Worm (Caenorhabditis elegans) whole organism, young adult: ENCODE results near the gene set-25.

ENCODE experiments used
- B0035.1 ChIP-seq: sonication (generic microtip); optimal IDR thresholded peaks from 2 replicates; lab custom pipeline; 2016; ENCODE audit warnings: missing genetic modification characterization, mild to moderate bottlenecking, missing compliant biosample characterization, missing genotype, missing genetic modification reagents
- B0261.1 ChIP-seq: sonication (generic microtip); optimal IDR thresholded peaks from 2 replicates; lab custom pipeline; 2016; ENCODE audit warnings: mild to moderate bottlenecking, missing genetic modification characterization, moderate library complexity, missing compliant biosample characterization
- C17E4.6 ChIP-seq: fragments of 200-800 bp; sonication (Bioruptor generic); IDR thresholded peaks from 2 replicates; pipeline ENCODE4 v1.3.6; 2022; ENCODE audit warnings: missing genetic modification reagents, missing genetic modification characterization, missing compliant biosample characterization
- D2030.7 ChIP-seq: fragments of 200-800 bp; sonication (Bioruptor generic); IDR thresholded peaks from 2 replicates; pipeline ENCODE4 v1.3.6; 2022; ENCODE audit warnings: missing genetic modification reagents, missing genetic modification characterization, missing compliant biosample characterization
- F23B12.7 ChIP-seq: sonication (generic microtip); optimal IDR thresholded peaks from 2 replicates; lab custom pipeline; 2017; ENCODE audit warnings: missing genetic modification characterization, mild to moderate bottlenecking, missing compliant biosample characterization, antibody characterized with exemption, moderate library complexity; ENCODE audit not compliant: insufficient read depth
- F33H1.4 ChIP-seq: fragments of 200-800 bp; sonication (Bioruptor generic); IDR thresholded peaks from 2 replicates; pipeline ENCODE4 v1.3.6; 2022; ENCODE audit warnings: missing genetic modification reagents, missing genetic modification characterization, missing compliant biosample characterization
- F55B11.4 ChIP-seq: sonication (generic microtip); optimal IDR thresholded peaks from 2 replicates; lab custom pipeline; 2016; ENCODE audit warnings: missing compliant biosample characterization, missing genetic modification characterization, borderline replicate concordance; ENCODE audit not compliant: insufficient read depth
- F57A8.1 ChIP-seq: fragments of 200-800 bp; sonication (Bioruptor generic); optimal IDR thresholded peaks from 2 replicates; lab custom pipeline; 2018; ENCODE audit warnings: mild to moderate bottlenecking, missing genetic modification characterization, moderate library complexity, missing compliant biosample characterization
- K12H6.12 ChIP-seq: fragments of 200-800 bp; sonication (Bioruptor generic); optimal IDR thresholded peaks from 2 replicates; lab custom pipeline; 2018; ENCODE audit warnings: mild to moderate bottlenecking, missing genetic modification characterization, missing compliant biosample characterization
- Y67H2A.10 ChIP-seq: fragments of 200-800 bp; sonication (Bioruptor generic); conservative IDR thresholded peaks from 2 replicates; pipeline ENCODE4 v1.3.6; 2022; ENCODE audit warnings: missing genetic modification reagents, missing genetic modification characterization, missing compliant biosample characterization
- Y79H2A.3 ChIP-seq: fragments of 200-800 bp; sonication (Bioruptor generic); conservative IDR thresholded peaks from 2 replicates; pipeline ENCODE4 v1.3.6; 2022; ENCODE audit warnings: missing genetic modification reagents, missing genetic modification characterization, missing compliant biosample characterization
- ZK185.1 ChIP-seq: sonication (generic microtip); optimal IDR thresholded peaks from 2 replicates; lab custom pipeline; 2016; ENCODE audit warnings: mild to moderate bottlenecking, missing genetic modification characterization, missing compliant biosample characterization; ENCODE audit not compliant: poor library complexity, severe bottlenecking
- athp-1 ChIP-seq: sonication (generic microtip); optimal IDR thresholded peaks from 2 replicates; lab custom pipeline; 2017; ENCODE audit warnings: mild to moderate bottlenecking, missing genetic modification characterization, missing compliant biosample characterization
- attf-5 ChIP-seq: fragments of 200-800 bp; sonication (Bioruptor generic); optimal IDR thresholded peaks from 2 replicates; lab custom pipeline; 2018; ENCODE audit warnings: mild to moderate bottlenecking, missing genetic modification characterization, missing compliant biosample characterization
- cebp-1 ChIP-seq, 2 experiments: fragments of 200-800 bp in 1 of 2; sonication (Bioruptor generic) in 1 of 2; sonication (generic microtip) in 1 of 2; IDR thresholded peaks in 1 of 2; optimal IDR thresholded peaks in 1 of 2; 2 replicates each; pipeline versions ENCODE4 v1.3.6 to Lab custom; 2017 to 2022; ENCODE audit warnings: missing compliant biosample characterization in 2 of 2, missing genetic modification characterization in 2 of 2, mild to moderate bottlenecking in 1 of 2, missing genetic modification reagents in 1 of 2, moderate library complexity in 1 of 2
- ceh-100 ChIP-seq: fragments of 200-800 bp; sonication (Bioruptor generic); IDR thresholded peaks from 2 replicates; pipeline ENCODE4 v1.3.6; 2022; ENCODE audit warnings: missing genetic modification reagents, missing genetic modification characterization, missing compliant biosample characterization
- ceh-40 ChIP-seq: fragments of 200-800 bp; sonication (Bioruptor generic); IDR thresholded peaks from 2 replicates; pipeline ENCODE4 v1.3.6; 2022; ENCODE audit warnings: missing genetic modification characterization, missing compliant biosample characterization
- ceh-79 ChIP-seq: sonication (generic microtip); optimal IDR thresholded peaks from 2 replicates; lab custom pipeline; 2017; ENCODE audit warnings: mild to moderate bottlenecking, missing genetic modification characterization, missing compliant biosample characterization
- chd-7 ChIP-seq: sonication (generic microtip); optimal IDR thresholded peaks from 2 replicates; lab custom pipeline; 2016; ENCODE audit warnings: mild to moderate bottlenecking, missing genetic modification characterization, moderate library complexity, missing compliant biosample characterization
- die-1 ChIP-seq: sonication (generic microtip); optimal IDR thresholded peaks from 2 replicates; lab custom pipeline; 2016; ENCODE audit warnings: missing genotype, mild to moderate bottlenecking, missing genetic modification characterization, missing compliant biosample characterization
- him-1 ChIP-seq: sonication (generic microtip); optimal IDR thresholded peaks from 2 replicates; lab custom pipeline; 2016; ENCODE audit warnings: missing genotype, missing genetic modification reagents, missing genetic modification characterization, missing compliant biosample characterization
- hmg-1.2 ChIP-seq: fragments of 200-800 bp; sonication (Bioruptor generic); IDR thresholded peaks from 2 replicates; pipeline ENCODE4 v1.3.6; 2022; ENCODE audit warnings: missing genetic modification reagents, missing genetic modification characterization, missing compliant biosample characterization
- hrde-1 ChIP-seq: sonication (generic microtip); optimal IDR thresholded peaks from 2 replicates; lab custom pipeline; 2016; ENCODE audit warnings: missing genetic modification characterization, mild to moderate bottlenecking, missing compliant biosample characterization, moderate library complexity, missing genotype, missing genetic modification reagents, borderline replicate concordance
- hsf-1 ChIP-seq: fragments of 200-800 bp; sonication (Bioruptor generic); IDR thresholded peaks from 2 replicates; pipeline ENCODE4 v1.3.6; 2022; ENCODE audit warnings: missing genetic modification reagents, missing genetic modification characterization, missing compliant biosample characterization
- lin-35 ChIP-seq, 3 experiments: fragments of 150-350 bp in 2 of 3; sonication (generic microtip) in 1 of 3; optimal IDR thresholded peaks; 2 replicates each; lab custom pipeline; 2014 to 2018; ENCODE audit warnings: missing biosample characterization in 3 of 3, missing genetic modification characterization in 3 of 3, missing genetic modification reagents in 3 of 3
- lin-54 ChIP-seq: fragments of 200-800 bp; sonication (Bioruptor generic); optimal IDR thresholded peaks from 2 replicates; lab custom pipeline; 2018; ENCODE audit warnings: mild to moderate bottlenecking, missing genetic modification characterization, missing compliant biosample characterization
- lsl-1 ChIP-seq: fragments of 200-800 bp; sonication (Bioruptor generic); optimal IDR thresholded peaks from 2 replicates; lab custom pipeline; 2018; ENCODE audit warnings: mild to moderate bottlenecking, missing genetic modification characterization, moderate library complexity, missing compliant biosample characterization
- madf-6 ChIP-seq: fragments of 200-800 bp; sonication (Bioruptor generic); IDR thresholded peaks from 2 replicates; pipeline ENCODE4 v1.3.6; 2022; ENCODE audit warnings: missing genetic modification reagents, missing genetic modification characterization, missing compliant biosample characterization
- mes-4 ChIP-seq: sonication (generic microtip); optimal IDR thresholded peaks from 2 replicates; lab custom pipeline; 2016; ENCODE audit warnings: missing genotype, missing genetic modification characterization, missing compliant biosample characterization
- nfya-2 ChIP-seq: fragments of 200-800 bp; sonication (Bioruptor generic); IDR thresholded peaks from 2 replicates; pipeline ENCODE4 v1.3.6; 2022; ENCODE audit warnings: missing genetic modification reagents, missing genetic modification characterization, missing compliant biosample characterization
- pha-4 ChIP-seq: fragments of 150-350 bp; sonication (generic microtip); optimal IDR thresholded peaks from 2 replicates; lab custom pipeline; 2014; ENCODE audit warnings: missing biosample characterization, missing genetic modification reagents, missing genetic modification characterization
- rcor-1 ChIP-seq: fragments of 200-800 bp; sonication (Bioruptor generic); IDR thresholded peaks from 2 replicates; pipeline ENCODE4 v1.3.6; 2022; ENCODE audit warnings: missing genetic modification reagents, missing genetic modification characterization, missing compliant biosample characterization
- repo-1 ChIP-seq: sonication (generic microtip); optimal IDR thresholded peaks from 2 replicates; lab custom pipeline; 2017; ENCODE audit warnings: mild to moderate bottlenecking, missing genetic modification characterization, missing compliant biosample characterization
- snpc-1.1 ChIP-seq: sonication (generic microtip); optimal IDR thresholded peaks from 2 replicates; lab custom pipeline; 2017; ENCODE audit warnings: missing genetic modification characterization, mild to moderate bottlenecking, missing compliant biosample characterization, antibody characterized with exemption, moderate library complexity, missing genotype, missing genetic modification reagents; ENCODE audit not compliant: insufficient read depth
- snpc-3.4 ChIP-seq: sonication (generic microtip); optimal IDR thresholded peaks from 2 replicates; lab custom pipeline; 2017; ENCODE audit warnings: missing genetic modification characterization, mild to moderate bottlenecking, missing compliant biosample characterization, antibody characterized with exemption, moderate library complexity, missing genotype, missing genetic modification reagents
- tbp1 ChIP-seq: fragments of 200-800 bp; sonication (Bioruptor generic); optimal IDR thresholded peaks from 2 replicates; lab custom pipeline; 2018; ENCODE audit warnings: mild to moderate bottlenecking, missing genetic modification characterization, missing compliant biosample characterization
- tlf-1 ChIP-seq: fragments of 200-800 bp; sonication (Bioruptor generic); optimal IDR thresholded peaks from 2 replicates; lab custom pipeline; 2018; ENCODE audit warnings: mild to moderate bottlenecking, missing genetic modification characterization, missing compliant biosample characterization
- zfh-2 ChIP-seq: fragments of 200-800 bp; sonication (Bioruptor generic); conservative IDR thresholded peaks from 2 replicates; pipeline ENCODE4 v1.3.6; 2022; ENCODE audit warnings: missing genetic modification reagents, missing genetic modification characterization, missing compliant biosample characterization
- ztf-22 ChIP-seq: fragments of 200-800 bp; sonication (Bioruptor generic); optimal IDR thresholded peaks from 2 replicates; lab custom pipeline; 2018; ENCODE audit warnings: mild to moderate bottlenecking, missing genetic modification characterization, moderate library complexity, missing compliant biosample characterization
- ztf-26 ChIP-seq: sonication (generic microtip); optimal IDR thresholded peaks from 2 replicates; lab custom pipeline; 2017; ENCODE audit warnings: missing genetic modification characterization, missing compliant biosample characterization
- ztf-28 ChIP-seq: fragments of 200-800 bp; sonication (Bioruptor generic); IDR thresholded peaks from 2 replicates; pipeline ENCODE4 v1.3.6; 2022; ENCODE audit warnings: missing genetic modification reagents, missing genetic modification characterization, missing compliant biosample characterization

Gene set-25

ce11 chrIII:13314636-13315035 lies 21.7 kb upstream of the set-25 start:
- TF ChIP-seq lsl-1 (GFP tag; lab: Kevin White, UChicago) (peak; percentile 56), mes-4 (tag; lab: Kevin White, UChicago) (no peak), madf-6 (peak; percentile 50), tbp1 (GFP tag; lab: Kevin White, UChicago) (no peak), ztf-28 (GFP tag; lab: Robert Waterston, UW) (no peak), chd-7 (tag; lab: Kevin White, UChicago) (no peak), F33H1.4 (GFP tag; lab: Robert Waterston, UW) (peak; percentile 48), zfh-2 (GFP tag; lab: Robert Waterston, UW) (no peak), Y67H2A.10 (GFP tag; lab: Robert Waterston, UW) (no peak), hsf-1 (GFP tag; lab: Robert Waterston, UW) (no peak), nfya-2 (no peak), ZK185.1 (tag; lab: Kevin White, UChicago) (no peak), ceh-100 (GFP tag; lab: Robert Waterston, UW) (no peak), hrde-1 (tag; lab: Kevin White, UChicago) (no peak), snpc-1.1 (tag; lab: Kevin White, UChicago) (no peak), rcor-1 (GFP tag; lab: Robert Waterston, UW) (no peak), F57A8.1 (GFP tag; lab: Kevin White, UChicago) (no peak), snpc-3.4 (tag; lab: Kevin White, UChicago) (no peak), him-1 (tag; lab: Kevin White, UChicago) (no peak)
- TF ChIP-seq, all 124 proteins: peak for 3

- TF ChIP-seq ceh-79 (tag; lab: Kevin White, UChicago) (no peak), lin-35 (GFP tag; optimal IDR thresholded peaks at IDR 0.05; lab: Kevin White, UChicago) (no peak), ztf-22 (GFP tag; lab: Kevin White, UChicago) (no peak), attf-5 (GFP tag; lab: Kevin White, UChicago) (peak; percentile 10), pha-4 (tag; lab: Kevin White, UChicago) (no peak), D2030.7 (GFP tag; lab: Robert Waterston, UW) (no peak), F55B11.4 (tag; lab: Kevin White, UChicago) (no peak)
Observed at ce11 chrIII:13313788-13314187, 20.9 kb upstream of the set-25 start, which contains the start of gene Y43F4B.10. TSS of gene Y43F4B.10 (plus strand) at chrIII:13314068.

ce11 chrIII:13310552-13310951 lies 17.7 kb upstream of the set-25 start:
- TF ChIP-seq ceh-40 (GFP tag; lab: Robert Waterston, UW) (no peak), attf-5 (GFP tag; lab: Kevin White, UChicago) (peak; percentile 27)

- TF ChIP-seq tlf-1 (no peak), athp-1 (tag; lab: Kevin White, UChicago) (peak; percentile 53), C17E4.6 (GFP tag; lab: Robert Waterston, UW) (peak; percentile 37; the same call in 1 of the 2 replicates), die-1 (tag; lab: Kevin White, UChicago) (no peak), tbp1 (GFP tag; lab: Kevin White, UChicago) (peak; percentile 11), F33H1.4 (GFP tag; lab: Robert Waterston, UW) (peak; percentile 69), Y79H2A.3 (GFP tag; lab: Robert Waterston, UW) (no peak), snpc-3.4 (tag; lab: Kevin White, UChicago) (peak; percentile 51), B0035.1 (tag; lab: Kevin White, UChicago) (no peak), ztf-26 (tag; lab: Kevin White, UChicago) (no peak), repo-1 (tag; lab: Kevin White, UChicago) (no peak), cebp-1 (GFP tag; IDR thresholded peaks at IDR 0.05; lab: Robert Waterston, UW) (no peak), cebp-1 (tag; optimal IDR thresholded peaks at IDR 0.05; lab: Kevin White, UChicago) (peak; percentile 41), hmg-1.2 (GFP tag; lab: Robert Waterston, UW) (peak; percentile 13; the same call in 1 of the 2 replicates), lin-54 (peak; percentile 78), F23B12.7 (tag; lab: Kevin White, UChicago) (peak; percentile 78), ceh-100 (GFP tag; lab: Robert Waterston, UW) (peak; percentile 48), nfya-2 (no peak), K12H6.12 (no peak), B0261.1 (tag; lab: Kevin White, UChicago) (no peak)
Observed at ce11 chrIII:13307107-13307506, 14.2 kb upstream of the set-25 start, which contains the start of the genes klp-19 and slc-36.1. TSS of gene klp-19 (minus strand) at chrIII:13307259. TSS of gene slc-36.1 (plus strand) at chrIII:13307502.
